Worm (Caenorhabditis elegans) whole organism, L1 larva: Measurements from ENCODE around the gene oac-46.
A peak's percentile ranks its signal among the peaks of the same experiment; 100 is the strongest.

Experiments used
- C16A3.4 ChIP-seq: fragments of 150-350 bp; optimal IDR thresholded peaks from 2 replicates; lab custom pipeline; 2014; ENCODE audit warnings: missing biosample characterization, missing genetic modification characterization
- F16B12.6 ChIP-seq: fragments of 150-350 bp; optimal IDR thresholded peaks from 2 replicates; lab custom pipeline; 2014; ENCODE audit warnings: missing biosample characterization, missing genetic modification characterization
- alr-1 ChIP-seq: fragments of 200-800 bp; sonication (Bioruptor generic); optimal IDR thresholded peaks from 2 replicates; lab custom pipeline; 2018; ENCODE audit warnings: borderline replicate concordance, mild to moderate bottlenecking, missing genetic modification characterization, missing compliant biosample characterization
- ama-1 ChIP-seq: fragments of 150-350 bp; optimal IDR thresholded peaks from 2 replicates; lab custom pipeline; 2014
- blmp-1 ChIP-seq: fragments of 150-350 bp; optimal IDR thresholded peaks from 2 replicates; lab custom pipeline; 2014; ENCODE audit warnings: missing biosample characterization, missing genetic modification characterization
- ceh-63 ChIP-seq: fragments of 200-800 bp; sonication (Bioruptor generic); optimal IDR thresholded peaks from 2 replicates; lab custom pipeline; 2018; ENCODE audit warnings: mild to moderate bottlenecking, missing genetic modification characterization, missing compliant biosample characterization
- dpl-1 ChIP-seq, 3 experiments: fragments of 150-350 bp in 2 of 3; sonication (generic microtip) in 1 of 3; optimal IDR thresholded peaks; 2 replicates each; lab custom pipeline; 2014 to 2017; ENCODE audit warnings: missing biosample characterization in 3 of 3, missing genetic modification characterization in 3 of 3, missing genetic modification reagents in 3 of 3
- dsc-1 ChIP-seq: sonication (generic microtip); optimal IDR thresholded peaks from 2 replicates; lab custom pipeline; 2016; ENCODE audit warnings: mild to moderate bottlenecking, missing genetic modification characterization, missing compliant biosample characterization
- efl-1 ChIP-seq, 4 experiments: fragments of 150-350 bp; optimal IDR thresholded peaks in 3 of 4; peaks in 1 of 4; 1 replicate in 1 of 4; 2 replicates in 3 of 4; lab custom pipeline; 2014; ENCODE audit warnings: missing biosample characterization in 2 of 4, missing genetic modification characterization in 2 of 4, missing genetic modification reagents in 2 of 4
- egl-13 ChIP-seq: sonication (generic microtip); optimal IDR thresholded peaks from 2 replicates; lab custom pipeline; 2016; ENCODE audit warnings: missing genotype, missing genetic modification reagents, missing genetic modification characterization, missing compliant biosample characterization
- egl-27 ChIP-seq, 2 experiments: fragments of 150-350 bp in 1 of 2; sonication (generic microtip); optimal IDR thresholded peaks; 3 replicates each; lab custom pipeline; 2017 to 2018; ENCODE audit warnings: missing biosample characterization in 2 of 2, missing genetic modification characterization in 2 of 2, missing genetic modification reagents in 2 of 2
- elt-3 ChIP-seq, 6 experiments: fragments of 150-350 bp in 1 of 6; sonication (generic microtip); optimal IDR thresholded peaks; 2 replicates each; lab custom pipeline; 2017 to 2018; ENCODE audit warnings: missing biosample characterization in 6 of 6, missing genetic modification characterization in 6 of 6, inconsistent platforms in 1 of 6
- fkh-10 ChIP-seq: sonication (generic microtip); optimal IDR thresholded peaks from 2 replicates; lab custom pipeline; 2017; ENCODE audit warnings: missing biosample characterization, missing genetic modification reagents, missing genetic modification characterization
- fos-1 ChIP-seq: fragments of 150-350 bp; optimal IDR thresholded peaks from 2 replicates; lab custom pipeline; 2014; ENCODE audit warnings: missing biosample characterization, missing genetic modification characterization
- grh-1 ChIP-seq: fragments of 200-800 bp; sonication (Bioruptor generic); IDR thresholded peaks from 2 replicates; pipeline ENCODE4 v1.3.6; 2022; ENCODE audit warnings: missing genetic modification reagents, missing genetic modification characterization, missing compliant biosample characterization
- hlh-4 ChIP-seq: sonication (generic microtip); optimal IDR thresholded peaks from 2 replicates; lab custom pipeline; 2016; ENCODE audit warnings: mild to moderate bottlenecking, missing genetic modification characterization, missing compliant biosample characterization
- hpl-2 ChIP-seq: fragments of 150-350 bp; optimal IDR thresholded peaks from 2 replicates; lab custom pipeline; 2014; ENCODE audit warnings: missing biosample characterization, missing genetic modification reagents, missing genetic modification characterization
- jun-1 ChIP-seq: fragments of 150-350 bp; optimal IDR thresholded peaks from 2 replicates; lab custom pipeline; 2014; ENCODE audit warnings: missing biosample characterization, missing genetic modification reagents, missing genetic modification characterization
- lin-39 ChIP-seq: fragments of 150-350 bp; optimal IDR thresholded peaks from 2 replicates; lab custom pipeline; 2014; ENCODE audit warnings: missing biosample characterization, missing genetic modification reagents, missing genetic modification characterization
- lsy-2 ChIP-seq, 2 experiments: fragments of 150-350 bp; optimal IDR thresholded peaks; 2 replicates each; lab custom pipeline; 2014; ENCODE audit warnings: missing biosample characterization in 2 of 2, missing genetic modification characterization in 2 of 2
- mef-2 ChIP-seq: fragments of 150-350 bp; optimal IDR thresholded peaks from 2 replicates; lab custom pipeline; 2014; ENCODE audit warnings: missing biosample characterization, missing genetic modification characterization
- mep-1 ChIP-seq: fragments of 150-350 bp; optimal IDR thresholded peaks from 2 replicates; lab custom pipeline; 2014; ENCODE audit warnings: missing biosample characterization, missing genetic modification characterization
- nhr-11 ChIP-seq: fragments of 150-350 bp; optimal IDR thresholded peaks from 2 replicates; lab custom pipeline; 2014; ENCODE audit warnings: missing biosample characterization, missing genetic modification characterization
- nhr-12 ChIP-seq: sonication (generic microtip); optimal IDR thresholded peaks from 2 replicates; lab custom pipeline; 2017; ENCODE audit warnings: missing biosample characterization, missing genetic modification characterization
- nhr-237 ChIP-seq: fragments of 150-350 bp; optimal IDR thresholded peaks from 2 replicates; lab custom pipeline; 2014; ENCODE audit warnings: missing biosample characterization, missing genetic modification characterization
- nhr-71 ChIP-seq: sonication (generic microtip); optimal IDR thresholded peaks from 2 replicates; lab custom pipeline; 2016; ENCODE audit warnings: mild to moderate bottlenecking, missing genetic modification characterization, moderate library complexity, missing compliant biosample characterization
- nhr-85 ChIP-seq: sonication (generic microtip); peaks from one replicate; lab custom pipeline; 2016; ENCODE audit warnings: missing genetic modification characterization, inconsistent platforms, missing compliant biosample characterization
- nhr-90 ChIP-seq: sonication (generic microtip); optimal IDR thresholded peaks from 2 replicates; lab custom pipeline; 2016; ENCODE audit warnings: mild to moderate bottlenecking, missing genetic modification characterization, missing compliant biosample characterization; ENCODE audit not compliant: poor library complexity
- rnt-1 ChIP-seq: sonication (generic microtip); optimal IDR thresholded peaks from 2 replicates; lab custom pipeline; 2016; ENCODE audit warnings: mild to moderate bottlenecking, missing genetic modification characterization, moderate library complexity, missing compliant biosample characterization
- snpc-4 ChIP-seq: fragments of 150-350 bp; optimal IDR thresholded peaks from 2 replicates; lab custom pipeline; 2014; ENCODE audit warnings: missing biosample characterization, missing genetic modification characterization
- tlp-1 ChIP-seq: fragments of 150-350 bp; optimal IDR thresholded peaks from 2 replicates; lab custom pipeline; 2014; ENCODE audit warnings: missing biosample characterization, missing genetic modification characterization
- unc-130 ChIP-seq: fragments of 150-350 bp; optimal IDR thresholded peaks from 2 replicates; lab custom pipeline; 2017; ENCODE audit warnings: missing biosample characterization, missing genetic modification characterization, inconsistent platforms
- unc-62 ChIP-seq: fragments of 150-350 bp; optimal IDR thresholded peaks from 2 replicates; lab custom pipeline; 2014; ENCODE audit warnings: missing biosample characterization, missing genetic modification reagents, missing genetic modification characterization
- vab-15 ChIP-seq: sonication (generic microtip); optimal IDR thresholded peaks from 2 replicates; lab custom pipeline; 2017; ENCODE audit warnings: missing genotype, mild to moderate bottlenecking, missing genetic modification characterization, missing compliant biosample characterization
- xbp-1 ChIP-seq: sonication (generic microtip); optimal IDR thresholded peaks from 2 replicates; lab custom pipeline; 2016; ENCODE audit warnings: missing genetic modification characterization, missing compliant biosample characterization
- zip-4 ChIP-seq: fragments of 200-800 bp; sonication (Bioruptor generic); optimal IDR thresholded peaks from 2 replicates; lab custom pipeline; 2018; ENCODE audit warnings: mild to moderate bottlenecking, missing genetic modification characterization, moderate library complexity, missing compliant biosample characterization
- ztf-11 ChIP-seq, 2 experiments: sonication (generic microtip); optimal IDR thresholded peaks; 2 replicates each; lab custom pipeline; 2016 to 2017; ENCODE audit warnings: missing genetic modification characterization in 2 of 2, missing biosample characterization in 1 of 2, missing compliant biosample characterization in 1 of 2

oac-46 gene

ce11 chrII:8884262-8884949, 32.5 kb upstream of the oac-46 start, which contains the start of the genes T07D4.5 and ddx-19 (continued):
- TF ChIP-seq nhr-12 (tag; lab: Kevin White, UChicago) = no peak
- TF ChIP-seq vab-15 (tag; lab: Kevin White, UChicago) = peak; percentile 27
- no peak for TF ChIP-seq fkh-10 (GFP tag; lab: Kevin White, UChicago)
- TF ChIP-seq xbp-1 = peak; percentile 38
- TF ChIP-seq hlh-4 (tag; lab: Kevin White, UChicago) = no peak
- TF ChIP-seq egl-27 (tag; optimal IDR thresholded peaks at IDR 0.05; lab: Kevin White, UChicago) = no peak
- peak; percentile 83 for TF ChIP-seq unc-130
- TF ChIP-seq ztf-11 (tag; optimal IDR thresholded peaks at IDR 0.05; lab: Kevin White, UChicago) = no peak
- peak; percentile 56 to 66 for TF ChIP-seq efl-1 (optimal IDR thresholded peaks at IDR 0.05; lab: Kevin White, UChicago)
- peak; percentile 65 to 95 for TF ChIP-seq efl-1 (GFP tag; optimal IDR thresholded peaks at IDR 0.05 in 1 of 2; lab: Kevin White, UChicago)
- peak; percentile 31 for TF ChIP-seq nhr-90 (tag; lab: Kevin White, UChicago)
- peak; percentile 87 for TF ChIP-seq F16B12.6
- no peak for TF ChIP-seq dsc-1 (tag; lab: Kevin White, UChicago)
- no peak for TF ChIP-seq mef-2 (tag; lab: Kevin White, UChicago)
- peak; percentile 97 to 99 for TF ChIP-seq lsy-2 (tag; optimal IDR thresholded peaks at IDR 0.05; lab: Kevin White, UChicago)
- peak; percentile 17 for TF ChIP-seq fos-1 (tag; lab: Kevin White, UChicago)
- no peak for TF ChIP-seq alr-1 (tag; lab: Kevin White, UChicago)
- no peak for TF ChIP-seq egl-13 (tag; lab: Kevin White, UChicago)
- TF ChIP-seq nhr-237 (tag; lab: Kevin White, UChicago) = no peak
- TF ChIP-seq nhr-71 (tag; lab: Kevin White, UChicago) = peak; percentile 57
- no peak for TF ChIP-seq jun-1 (tag; lab: Kevin White, UChicago)
- TF ChIP-seq, all 84 proteins: peak for 21

ce11 chrII:8883559-8883958, 31.7 kb upstream of the oac-46 start, which contains the start of gene rha-1:
TSS of gene rha-1 (minus strand) at chrII:8883659.
- TF ChIP-seq mep-1 (no peak), lin-39 (tag; lab: Kevin White, UChicago) (no peak), hpl-2 (GFP tag; lab: Kevin White, UChicago) (no peak), elt-3 (tag; optimal IDR thresholded peaks at IDR 0.05; lab: Kevin White, UChicago) (no peak), dpl-1 (GFP tag; optimal IDR thresholded peaks at IDR 0.05; lab: Kevin White, UChicago) (no peak), zip-4 (GFP tag; lab: Kevin White, UChicago) (no peak), mef-2 (tag; lab: Kevin White, UChicago) (no peak), ama-1 (lab: Kevin White, UChicago) (no peak), tlp-1 (tag; lab: Kevin White, UChicago) (no peak), unc-130 (no peak), alr-1 (tag; lab: Kevin White, UChicago) (no peak), grh-1 (GFP tag; lab: Robert Waterston, UW) (no peak), nhr-11 (no peak)

ce11 chrII:8878528-8878927, 26.6 kb upstream of the oac-46 start:
- no peak for TF ChIP-seq ceh-63 (GFP tag; lab: Kevin White, UChicago)
- TF ChIP-seq, all 84 proteins: peak for 0

- peak; percentile 64 for TF ChIP-seq rnt-1 (tag; lab: Kevin White, UChicago)
- TF ChIP-seq blmp-1 (tag; lab: Kevin White, UChicago) = no peak
- TF ChIP-seq unc-62 = no peak
- TF ChIP-seq ztf-11 (tag; optimal IDR thresholded peaks at IDR 0.05; lab: Kevin White, UChicago) = no peak
- peak; percentile 8 for TF ChIP-seq nhr-85 (tag; lab: Kevin White, UChicago)
- peak; percentile 85 for TF ChIP-seq snpc-4 (tag; lab: Kevin White, UChicago)
- no peak for TF ChIP-seq C16A3.4 (tag; lab: Kevin White, UChicago)
- TF ChIP-seq efl-1 (optimal IDR thresholded peaks at IDR 0.05; lab: Kevin White, UChicago) = no peak
- TF ChIP-seq efl-1 (GFP tag; optimal IDR thresholded peaks at IDR 0.05 in 1 of 2; lab: Kevin White, UChicago) = peak in 1 of 2 experiments; percentile 35
- TF ChIP-seq lin-39 (tag; lab: Kevin White, UChicago) = no peak
- TF ChIP-seq, all 84 proteins: peak for 4
Observed at ce11 chrII:8877032-8877985, 25.4 kb upstream of the oac-46 start.
